Fruit fly (Drosophila melanogaster): ENCODE data around the gene LManIII.

LManIII gene

DNA sequence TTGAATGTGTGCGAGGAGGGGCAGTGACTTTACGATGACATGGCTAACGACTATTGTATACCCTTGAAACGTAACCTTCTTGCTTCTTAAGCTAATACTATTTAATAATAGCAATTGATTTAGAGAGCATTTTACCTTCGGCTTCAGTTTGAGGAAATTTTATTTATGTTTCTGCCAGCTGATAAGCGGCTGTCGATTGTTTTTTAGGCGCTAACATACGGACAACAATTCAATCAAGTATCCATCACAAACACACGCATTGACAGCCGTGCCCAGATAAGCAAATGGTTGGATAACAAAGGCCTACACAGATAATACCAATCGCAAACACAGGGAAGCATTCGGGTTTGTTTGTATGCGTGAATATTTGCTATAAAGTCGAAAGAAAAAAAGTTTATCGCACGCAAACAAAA, 30.3 kb downstream of the LManIII start (continued):
- TF ChIP-seq Fer2 (tag; optimal IDR thresholded peaks at IDR 0.05) (no peak), CG7745 (tag; optimal IDR thresholded peaks at IDR 0.05) (no peak), slp2 (GFP tag; optimal IDR thresholded peaks at IDR 0.05) (no peak), CG9932 (GFP tag; IDR thresholded peaks at IDR 0.05) (peak; percentile 63), pnt (GFP tag; optimal IDR thresholded peaks at IDR 0.05) (no peak), crc (GFP tag; optimal IDR thresholded peaks at IDR 0.05) (peak; percentile 12), ind (GFP tag; optimal IDR thresholded peaks at IDR 0.05) (peak; percentile 39), Meics (GFP tag; optimal IDR thresholded peaks at IDR 0.05) (peak; percentile 52), CG11247 (GFP tag; IDR thresholded peaks at IDR 0.05) (no peak), kah (GFP tag; optimal IDR thresholded peaks at IDR 0.05) (no peak), lov (optimal IDR thresholded peaks at IDR 0.05) (no peak), lov (GFP tag; IDR thresholded peaks at IDR 0.05) (no peak), Xrp1 (GFP tag; IDR thresholded peaks at IDR 0.05) (peak; percentile 48; the same call in 1 of the 2 replicates), CG11456 (GFP tag; IDR thresholded peaks at IDR 0.05) (no peak), cg (GFP tag; optimal IDR thresholded peaks at IDR 0.05) (peak; percentile 48), ftz-f1 (GFP tag; optimal IDR thresholded peaks at IDR 0.05) (peak; percentile 21), croc (GFP tag; conservative IDR thresholded peaks at IDR 0.05) (no peak), CG12744 (GFP tag; optimal IDR thresholded peaks at IDR 0.05) (no peak), trem (tag; optimal IDR thresholded peaks at IDR 0.05) (no peak), ham (GFP tag; IDR thresholded peaks at IDR 0.05) (no peak), CG4617 (GFP tag; optimal IDR thresholded peaks at IDR 0.05; ENCODE audit: borderline replicate concordance) (no peak), her (GFP tag; optimal IDR thresholded peaks at IDR 0.05) (no peak), Abd-B (GFP tag; optimal IDR thresholded peaks at IDR 0.05) (no peak), Adf1 (GFP tag; IDR thresholded peaks at IDR 0.05) (peak; percentile 51; the same call in 1 of the 2 replicates), mld (GFP tag; IDR thresholded peaks at IDR 0.05; ENCODE audit: partially characterized antibody) (no peak), CTCF (GFP tag; optimal IDR thresholded peaks at IDR 0.05) (no peak), amos (GFP tag; IDR thresholded peaks at IDR 0.05; ENCODE audit: partially characterized antibody) (no peak), gce (GFP tag; IDR thresholded peaks at IDR 0.05) (0 out of 3 replicates have a peak, but pooled peaks have one; percentile 50), BEAF-32 (GFP tag; optimal IDR thresholded peaks at IDR 0.05) (no peak), CG6689 (GFP tag; IDR thresholded peaks at IDR 0.05) (peak; percentile 61), corto (GFP tag; optimal IDR thresholded peaks at IDR 0.05) (no peak), ssp (GFP tag; IDR thresholded peaks at IDR 0.05) (no peak), ems (GFP tag; optimal IDR thresholded peaks at IDR 0.05) (no peak), al (GFP tag; IDR thresholded peaks at IDR 0.05) (peak; percentile 43; the same call in 1 of the 2 replicates), salm (tag; optimal IDR thresholded peaks at IDR 0.05) (peak; percentile 36), Max (GFP tag; optimal IDR thresholded peaks at IDR 0.05) (no peak), onecut (GFP tag; IDR thresholded peaks at IDR 0.05) (no peak), pzg (GFP tag; optimal IDR thresholded peaks at IDR 0.05) (no peak), sug (tag; optimal IDR thresholded peaks at IDR 0.05) (peak; percentile 83), CG4282 (GFP tag; optimal IDR thresholded peaks at IDR 0.05) (no peak), ab (GFP tag; optimal IDR thresholded peaks at IDR 0.05) (no peak), CG1603 (tag; optimal IDR thresholded peaks at IDR 0.05) (peak; percentile 45), Myb (GFP tag; optimal IDR thresholded peaks at IDR 0.05) (no peak), cad (GFP tag; optimal IDR thresholded peaks at IDR 0.05) (no peak), nau (GFP tag; optimal IDR thresholded peaks at IDR 0.05) (peak; percentile 50), slbo (GFP tag; IDR thresholded peaks at IDR 0.05) (peak; percentile 73), Optix (GFP tag; IDR thresholded peaks at IDR 0.05) (no peak), CG7372 (GFP tag; IDR thresholded peaks at IDR 0.05) (no peak), Chrac-16 (GFP tag; optimal IDR thresholded peaks at IDR 0.05) (peak; percentile 38), pita (GFP tag; optimal IDR thresholded peaks at IDR 0.05) (no peak), Ravus (GFP tag; IDR thresholded peaks at IDR 0.05) (no peak), CG6791 (GFP tag; IDR thresholded peaks at IDR 0.05; ENCODE audit: partially characterized antibody) (no peak; the same call in 2 of the 3 replicates), ci (GFP tag; IDR thresholded peaks at IDR 0.05) (peak; percentile 80)

Data from whole organism, embryonic.